Fruit fly (Drosophila melanogaster): ENCODE data around the gene CG14717.

The CG14717 gene

DNA sequence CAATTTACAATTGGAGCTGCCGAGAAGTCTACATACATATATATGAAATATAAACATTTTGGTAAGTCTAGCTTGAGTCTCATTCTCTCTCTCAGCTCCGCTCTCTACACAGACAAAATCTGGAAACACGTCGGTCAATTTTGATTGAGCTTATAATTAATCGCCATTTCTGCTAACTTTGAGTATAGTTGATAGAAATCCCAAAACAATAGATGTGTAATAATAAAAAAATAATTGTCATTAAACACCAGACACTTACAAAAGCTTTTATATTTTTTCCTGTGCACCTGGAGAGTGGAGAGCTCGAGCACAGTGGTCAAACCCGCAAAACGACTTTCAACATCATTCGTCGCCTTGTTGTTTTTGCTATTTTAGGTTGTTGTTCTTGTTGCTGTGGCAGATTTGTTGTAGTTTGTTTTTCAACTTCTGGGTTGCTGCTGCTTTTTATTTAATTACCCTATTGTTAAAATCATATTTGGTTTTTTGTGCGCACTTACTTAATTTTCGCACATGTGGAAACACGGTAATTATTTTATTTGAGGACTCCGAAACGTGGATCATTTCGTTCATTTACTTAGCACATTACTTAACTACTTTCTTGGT is 39.6 kb upstream of the CG14717 start (continued):
- TF ChIP-seq CG12071 (GFP tag; optimal IDR thresholded peaks at IDR 0.05) (peak; percentile 97), ash1 (GFP tag; optimal IDR thresholded peaks at IDR 0.05) (peak; percentile 84), CG13894 (tag; optimal IDR thresholded peaks at IDR 0.05) (peak; percentile 88), Elba2 (GFP tag; optimal IDR thresholded peaks at IDR 0.05) (no peak), fu2 (GFP tag; optimal IDR thresholded peaks at IDR 0.05) (peak; percentile 93), B-H1 (GFP tag; IDR thresholded peaks at IDR 0.05) (peak; percentile 94), CG1603 (tag; optimal IDR thresholded peaks at IDR 0.05) (peak; percentile 95), h (optimal IDR thresholded peaks at IDR 0.05) (no peak), so (GFP tag; IDR thresholded peaks at IDR 0.05) (peak; percentile 97), Hr39 (optimal IDR thresholded peaks at IDR 0.05) (no peak), rib (GFP tag; IDR thresholded peaks at IDR 0.05) (peak; percentile 97), sug (tag; optimal IDR thresholded peaks at IDR 0.05) (peak; percentile 85), CG11398 (GFP tag; optimal IDR thresholded peaks at IDR 0.05) (peak; percentile 83), kah (GFP tag; optimal IDR thresholded peaks at IDR 0.05) (peak; percentile 86), HmgZ (tag; optimal IDR thresholded peaks at IDR 0.05) (peak; percentile 96), CG8944 (GFP tag; optimal IDR thresholded peaks at IDR 0.05) (peak; percentile 93), dimm (GFP tag; IDR thresholded peaks at IDR 0.05) (peak; percentile 94), D19A (tag; optimal IDR thresholded peaks at IDR 0.05) (peak; percentile 92), lmd (GFP tag; IDR thresholded peaks at IDR 0.05) (peak; percentile 97), CoRest (tag; optimal IDR thresholded peaks at IDR 0.05) (peak; percentile 96), sna (GFP tag; IDR thresholded peaks at IDR 0.05; ENCODE audit: partially characterized antibody) (no peak), H15 (GFP tag; IDR thresholded peaks at IDR 0.05) (peak; percentile 97), Hr51 (GFP tag; optimal IDR thresholded peaks at IDR 0.05) (peak; percentile 94 to 96), tup (GFP tag; optimal IDR thresholded peaks at IDR 0.05) (peak; percentile 92), ewg (GFP tag; optimal IDR thresholded peaks at IDR 0.05) (peak; percentile 87), CG12769 (tag; optimal IDR thresholded peaks at IDR 0.05) (peak; percentile 96), lov (optimal IDR thresholded peaks at IDR 0.05) (no peak), lov (GFP tag; IDR thresholded peaks at IDR 0.05) (peak; percentile 97), CG8765 (GFP tag; IDR thresholded peaks at IDR 0.05) (peak; percentile 87), CG4424 (GFP tag; optimal IDR thresholded peaks at IDR 0.05) (peak; percentile 96), CG2712 (tag; optimal IDR thresholded peaks at IDR 0.05) (peak; percentile 98), ind (GFP tag; optimal IDR thresholded peaks at IDR 0.05) (peak; percentile 96), CG11695 (GFP tag; IDR thresholded peaks at IDR 0.05) (peak; percentile 97), CG8359 (GFP tag; optimal IDR thresholded peaks at IDR 0.05; ENCODE audit: borderline replicate concordance) (peak; percentile 83), CG6654 (GFP tag; optimal IDR thresholded peaks at IDR 0.05) (peak; percentile 77), Dip3 (GFP tag; optimal IDR thresholded peaks at IDR 0.05) (peak; percentile 96), sens-2 (GFP tag; IDR thresholded peaks at IDR 0.05) (peak; percentile 91), seq (GFP tag; IDR thresholded peaks at IDR 0.05) (peak; percentile 94), CG17385 (GFP tag; optimal IDR thresholded peaks at IDR 0.05) (peak; percentile 94), CG16863 (GFP tag; optimal IDR thresholded peaks at IDR 0.05) (peak; percentile 93), CG6854 (GFP tag; optimal IDR thresholded peaks at IDR 0.05) (peak; percentile 91), stwl (tag; optimal IDR thresholded peaks at IDR 0.05) (peak; percentile 37), pfk (GFP tag; optimal IDR thresholded peaks at IDR 0.05) (no peak), twi (tag; optimal IDR thresholded peaks at IDR 0.05) (peak; percentile 82), GATAe (GFP tag; conservative IDR thresholded peaks at IDR 0.05) (peak; percentile 88), bcd (GFP tag; optimal IDR thresholded peaks at IDR 0.05) (peak; percentile 96), CkIIα-i1 (GFP tag; IDR thresholded peaks at IDR 0.05) (peak; percentile 80), Hand (GFP tag; optimal IDR thresholded peaks at IDR 0.05) (peak; percentile 92), CG14860 (GFP tag; IDR thresholded peaks at IDR 0.05; ENCODE audit: partially characterized antibody) (no peak), CG7963 (GFP tag; IDR thresholded peaks at IDR 0.05; ENCODE audit: partially characterized antibody) (no peak), CG10209 (GFP tag; optimal IDR thresholded peaks at IDR 0.05) (peak; percentile 95)
